Worm (Caenorhabditis elegans): ENCODE data around the gene spp-18.

DNA sequence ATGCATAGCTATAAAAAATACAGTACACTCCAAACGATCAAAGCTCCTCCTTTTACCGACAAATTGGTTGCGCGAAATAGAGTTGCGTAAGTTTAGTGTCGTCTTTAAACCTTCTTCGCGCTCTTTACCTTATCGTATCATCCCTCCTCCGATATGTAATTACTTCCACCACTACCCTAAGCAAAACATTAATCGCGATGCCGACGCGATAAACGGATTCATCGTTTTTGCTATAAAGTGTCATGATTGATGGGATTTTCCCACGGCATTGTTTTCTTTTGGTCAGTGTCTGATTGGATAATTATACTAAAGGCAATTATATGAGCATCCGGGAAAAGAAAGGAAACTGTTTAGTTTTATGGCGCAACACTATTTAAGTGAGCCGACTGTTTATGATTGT lies 25.3 kb downstream of the spp-18 start:
- TF ChIP-seq lir-3 (tag; optimal IDR thresholded peaks at IDR 0.05; ENCODE audit: poor library complexity) (no peak), mdl-1 (tag; optimal IDR thresholded peaks at IDR 0.05) (no peak), zip-4 (GFP tag; optimal IDR thresholded peaks at IDR 0.05) (no peak)
